Worm (Caenorhabditis elegans): ENCODE results near the gene str-83.

DNA sequence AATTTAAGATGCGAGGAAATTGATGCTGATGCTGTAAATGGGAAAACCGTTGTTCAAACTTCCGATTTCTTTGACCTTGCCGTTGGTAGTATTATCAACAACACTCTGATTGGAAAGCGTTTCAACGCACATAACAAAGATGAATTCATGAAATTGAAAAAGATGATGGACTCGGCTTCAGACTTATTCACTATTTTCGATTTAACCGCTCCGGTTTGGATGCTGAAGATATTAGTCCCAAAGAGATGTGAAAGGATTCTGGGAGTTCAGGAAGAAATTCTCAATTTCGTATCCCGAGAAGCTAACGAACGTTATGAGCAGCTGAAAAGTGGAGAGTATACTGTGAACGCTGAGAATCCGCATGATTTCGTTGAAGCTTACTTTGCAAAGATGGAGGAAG, 33.7 kb upstream of the str-83 start:
- TF ChIP-seq nfya-1 (tag; optimal IDR thresholded peaks at IDR 0.05; ENCODE audit: borderline replicate concordance, insufficient read depth) (no peak), ama-1 (optimal IDR thresholded peaks at IDR 0.05) (no peak), ama-1 (GFP tag; optimal IDR thresholded peaks at IDR 0.05) (no peak), F57C9.4 (tag; optimal IDR thresholded peaks at IDR 0.05) (no peak), ztf-18 (tag; optimal IDR thresholded peaks at IDR 0.05) (no peak), atf-7 (tag; optimal IDR thresholded peaks at IDR 0.05) (no peak), F49E8.2 (tag; optimal IDR thresholded peaks at IDR 0.05; ENCODE audit: insufficient read depth) (no peak), ztf-28 (GFP tag; IDR thresholded peaks at IDR 0.05) (no peak), ztf-22 (GFP tag; optimal IDR thresholded peaks at IDR 0.05) (no peak), Y53G8AR.9 (GFP tag; conservative IDR thresholded peaks at IDR 0.05) (no peak), unc-62 (GFP tag; optimal IDR thresholded peaks at IDR 0.05) (no peak)
